Fruit fly (Drosophila melanogaster): ENCODE data around the gene Eip93F.
A peak's percentile ranks its signal among the peaks of the same experiment; 100 is the strongest.

Eip93F gene

DNA sequence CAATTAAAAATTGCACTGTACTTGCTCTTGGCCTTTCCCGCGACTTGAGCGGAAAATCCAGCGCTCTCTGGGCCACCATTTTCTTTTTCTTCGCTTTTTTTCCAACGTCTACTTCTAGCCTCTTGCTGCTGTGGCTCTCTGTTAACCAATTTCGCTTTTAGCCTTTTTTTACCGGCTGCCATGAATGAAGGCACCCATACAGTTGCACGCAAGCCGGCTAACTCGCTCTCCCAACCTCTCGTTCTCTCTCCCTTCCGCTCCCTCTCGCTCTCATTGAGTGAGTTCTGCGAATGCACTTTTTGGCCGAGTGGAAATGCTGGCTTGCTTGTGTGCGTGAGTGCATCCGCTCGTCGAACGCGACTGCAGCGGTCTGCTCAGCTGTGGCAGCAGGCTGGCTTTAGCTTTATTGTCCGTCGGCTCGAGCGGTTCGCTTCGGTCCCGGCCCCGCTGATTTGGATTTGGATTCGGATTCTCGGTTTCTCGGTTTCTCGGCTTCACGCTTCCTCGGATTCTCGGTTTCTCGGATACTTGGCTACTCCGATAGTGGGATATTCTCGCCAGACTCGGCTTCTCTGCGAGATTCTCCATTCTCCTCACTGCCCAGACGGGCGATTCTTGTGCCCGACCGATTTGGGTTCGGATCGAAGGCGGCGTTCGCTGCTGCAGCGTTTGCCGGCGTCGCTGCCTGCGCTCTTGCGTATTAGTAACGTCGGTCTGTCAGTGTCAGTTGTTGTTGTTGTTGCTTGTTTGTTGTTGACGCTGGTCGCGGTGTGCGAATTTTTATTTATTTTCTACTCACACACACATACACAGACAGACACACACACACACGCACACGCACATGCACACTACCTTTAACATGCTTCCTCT lies at the start of gene Eip93F:
Gene Eip93F, plus strand, starts transcription at position 424 of the 870 bp plus-strand sequence.
- TF ChIP-seq tai (GFP tag; optimal IDR thresholded peaks at IDR 0.05) = no peak
- no peak for TF ChIP-seq N (GFP tag; optimal IDR thresholded peaks at IDR 0.05)
- TF ChIP-seq rgr (GFP tag; optimal IDR thresholded peaks at IDR 0.05) = no peak
- TF ChIP-seq Jra (GFP tag; optimal IDR thresholded peaks at IDR 0.05) = no peak
- TF ChIP-seq Dfd (GFP tag; optimal IDR thresholded peaks at IDR 0.05) = peak; percentile 75

dm6 chr3R:21899170-21899575 lies 49.7 kb upstream of the Eip93F start:
- TF ChIP-seq CG32264 (GFP tag; optimal IDR thresholded peaks at IDR 0.05) = no peak
- peak; percentile 19 for TF ChIP-seq woc (GFP tag; optimal IDR thresholded peaks at IDR 0.05)
- TF ChIP-seq Dif (GFP tag; optimal IDR thresholded peaks at IDR 0.05; ENCODE audit: partially characterized antibody) = no peak
- no peak for TF ChIP-seq Hr78 (GFP tag; optimal IDR thresholded peaks at IDR 0.05)
- TF ChIP-seq Dfd (GFP tag; optimal IDR thresholded peaks at IDR 0.05) = peak; percentile 77
- TF ChIP-seq sv (GFP tag; optimal IDR thresholded peaks at IDR 0.05) = no peak
- no peak for TF ChIP-seq Jra (GFP tag; optimal IDR thresholded peaks at IDR 0.05)
- TF ChIP-seq tai (GFP tag; optimal IDR thresholded peaks at IDR 0.05) = no peak
- no peak for TF ChIP-seq lola (GFP tag; optimal IDR thresholded peaks at IDR 0.05)
- TF ChIP-seq Hr83 (GFP tag; optimal IDR thresholded peaks at IDR 0.05; ENCODE audit: poor library complexity, severe bottlenecking) = no peak
- no peak for TF ChIP-seq jim (GFP tag; optimal IDR thresholded peaks at IDR 0.05)
- peak; percentile 35 for TF ChIP-seq OdsH (GFP tag; optimal IDR thresholded peaks at IDR 0.05)
- peak; percentile 69 for TF ChIP-seq fru (GFP tag; optimal IDR thresholded peaks at IDR 0.05)
- peak; percentile 41 for TF ChIP-seq Sp1 (GFP tag; optimal IDR thresholded peaks at IDR 0.05)
- peak; percentile 15 for TF ChIP-seq psq (GFP tag; optimal IDR thresholded peaks at IDR 0.05)
- peak; percentile 45 for TF ChIP-seq dmrt93B (GFP tag; optimal IDR thresholded peaks at IDR 0.05)
- TF ChIP-seq GATAd (GFP tag; optimal IDR thresholded peaks at IDR 0.05) = no peak
- TF ChIP-seq h (GFP tag; optimal IDR thresholded peaks at IDR 0.05) = peak; percentile 28
- peak; percentile 15 for TF ChIP-seq br (GFP tag; optimal IDR thresholded peaks at IDR 0.05)
- no peak for TF ChIP-seq CrebA (GFP tag; optimal IDR thresholded peaks at IDR 0.05; ENCODE audit: borderline replicate concordance)
- TF ChIP-seq ey (GFP tag; optimal IDR thresholded peaks at IDR 0.05) = peak; percentile 21
- peak in 1 of 2 experiments; percentile 59 for TF ChIP-seq foxo (GFP tag; optimal IDR thresholded peaks at IDR 0.05)
- TF ChIP-seq Vsx2 (GFP tag; optimal IDR thresholded peaks at IDR 0.05; ENCODE audit: partially characterized antibody) = no peak
- TF ChIP-seq rgr (GFP tag; optimal IDR thresholded peaks at IDR 0.05) = no peak
- no peak for TF ChIP-seq Abd-B (GFP tag; optimal IDR thresholded peaks at IDR 0.05)
- TF ChIP-seq dl (GFP tag; optimal IDR thresholded peaks at IDR 0.05; ENCODE audit: insufficient read depth in 1 of 2, partially characterized antibody in 2 of 2) = no peak
- TF ChIP-seq usp (GFP tag; optimal IDR thresholded peaks at IDR 0.05) = no peak
- peak; percentile 71 for TF ChIP-seq HLH106 (tag; optimal IDR thresholded peaks at IDR 0.05)
- TF ChIP-seq pan (optimal IDR thresholded peaks at IDR 0.05) = no peak
- peak; percentile 2 for TF ChIP-seq CG9705 (GFP tag; optimal IDR thresholded peaks at IDR 0.05)
- no peak for TF ChIP-seq sage (GFP tag; optimal IDR thresholded peaks at IDR 0.05)
- TF ChIP-seq Myc (optimal IDR thresholded peaks at IDR 0.05) = no peak
- TF ChIP-seq Rel (GFP tag; optimal IDR thresholded peaks at IDR 0.05) = no peak
- TF ChIP-seq Rel (tag; optimal IDR thresholded peaks at IDR 0.05) = no peak

- peak; percentile 13 for TF ChIP-seq dmrt93B (GFP tag; optimal IDR thresholded peaks at IDR 0.05)
- TF ChIP-seq sage (GFP tag; optimal IDR thresholded peaks at IDR 0.05) = no peak
- TF ChIP-seq OdsH (GFP tag; optimal IDR thresholded peaks at IDR 0.05) = no peak
- no peak for TF ChIP-seq dl (GFP tag; optimal IDR thresholded peaks at IDR 0.05; ENCODE audit: insufficient read depth in 1 of 2, partially characterized antibody in 2 of 2)
- TF ChIP-seq sv (GFP tag; optimal IDR thresholded peaks at IDR 0.05) = no peak
- peak; percentile 16 for TF ChIP-seq psq (GFP tag; optimal IDR thresholded peaks at IDR 0.05)
- peak; percentile 31 for TF ChIP-seq fru (GFP tag; optimal IDR thresholded peaks at IDR 0.05)
- TF ChIP-seq CG9705 (GFP tag; optimal IDR thresholded peaks at IDR 0.05) = no peak
- TF ChIP-seq rgr (GFP tag; optimal IDR thresholded peaks at IDR 0.05) = no peak
- no peak for TF ChIP-seq jim (GFP tag; optimal IDR thresholded peaks at IDR 0.05)
- TF ChIP-seq Dfd (GFP tag; optimal IDR thresholded peaks at IDR 0.05) = no peak
- peak; percentile 36 for TF ChIP-seq HLH106 (tag; optimal IDR thresholded peaks at IDR 0.05)
- no peak for TF ChIP-seq lola (GFP tag; optimal IDR thresholded peaks at IDR 0.05)
- TF ChIP-seq Dif (GFP tag; optimal IDR thresholded peaks at IDR 0.05; ENCODE audit: partially characterized antibody) = no peak
- no peak for TF ChIP-seq Vsx2 (GFP tag; optimal IDR thresholded peaks at IDR 0.05; ENCODE audit: partially characterized antibody)
- no peak for TF ChIP-seq CrebA (GFP tag; optimal IDR thresholded peaks at IDR 0.05; ENCODE audit: borderline replicate concordance)
- no peak for TF ChIP-seq N (GFP tag; optimal IDR thresholded peaks at IDR 0.05)
- TF ChIP-seq usp (GFP tag; optimal IDR thresholded peaks at IDR 0.05) = no peak
- TF ChIP-seq Hnf4 (GFP tag; optimal IDR thresholded peaks at IDR 0.05) = no peak
- no peak for TF ChIP-seq foxo (GFP tag; optimal IDR thresholded peaks at IDR 0.05)
Measured at dm6 chr3R:21904345-21904744, 44.6 kb upstream of the Eip93F start.
